Fruit fly (Drosophila melanogaster) Kc167 (cell line): ENCODE results near the gene CG9674.

Source experiments
- Myc ChIP-seq: fragments of >200 bp; optimal IDR thresholded peaks from 2 replicates; lab custom pipeline; 2017; ENCODE audit warnings: missing external identifiers
- Sin3A ChIP-seq: fragments of >200 bp; optimal IDR thresholded peaks from 2 replicates; lab custom pipeline; 2018; ENCODE audit warnings: missing external identifiers
- h ChIP-seq: fragments of >200 bp; optimal IDR thresholded peaks from 3 replicates; lab custom pipeline; 2018; ENCODE audit warnings: missing external identifiers
- insv ChIP-seq: fragments of >200 bp; optimal IDR thresholded peaks from 3 replicates; lab custom pipeline; 2018; ENCODE audit warnings: missing external identifiers
- psq ChIP-seq: fragments of >200 bp; optimal IDR thresholded peaks from 2 replicates; lab custom pipeline; 2017; ENCODE audit warnings: missing external identifiers
- ttk ChIP-seq: sonication (Bioruptor generic); optimal IDR thresholded peaks from 2 replicates; lab custom pipeline; 2017; ENCODE audit warnings: missing external identifiers

CG9674 gene

dm6 chr3L:16829983-16830382 lies 22.5 kb upstream of the CG9674 start:
- TF ChIP-seq ttk (lab: Kevin White, UChicago), result no peak
- TF ChIP-seq Myc, result no peak
- no peak for TF ChIP-seq h (lab: Kevin White, UChicago)
- TF ChIP-seq insv, result no peak
- TF ChIP-seq psq (lab: Kevin White, UChicago), result no peak
- no peak for TF ChIP-seq Sin3A (lab: Kevin White, UChicago)

DNA sequence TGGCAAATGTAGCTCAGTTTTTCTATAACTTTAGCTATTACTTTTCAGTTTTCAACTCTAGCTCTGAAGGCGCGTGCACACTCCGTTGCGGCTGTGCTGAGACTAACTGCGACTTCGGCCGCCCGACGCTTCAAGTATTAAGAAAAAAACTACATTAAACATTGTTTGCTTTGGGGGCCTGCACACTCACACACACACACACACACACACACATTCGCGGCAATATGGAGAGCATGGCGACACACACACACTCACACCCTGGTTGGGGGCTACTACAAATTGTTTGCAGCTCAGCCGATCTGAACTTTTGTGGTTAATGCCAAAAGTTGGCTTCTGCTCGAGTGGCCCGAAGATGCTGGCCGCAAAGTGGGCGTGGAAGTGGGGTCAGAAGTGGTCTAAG lies 21.4 kb upstream of the CG9674 start, which contains the start of gene CG13024:
CG13024 (minus strand) TSS at position 108 of the 400 bp plus-strand sequence.
- TF ChIP-seq Sin3A (lab: Kevin White, UChicago) (no peak), psq (lab: Kevin White, UChicago) (no peak), h (lab: Kevin White, UChicago) (no peak), Myc (no peak), insv (no peak), ttk (lab: Kevin White, UChicago) (no peak)

dm6 chr3L:16825195-16825594 lies 17.7 kb upstream of the CG9674 start:
- no peak for TF ChIP-seq Myc
- TF ChIP-seq ttk (lab: Kevin White, UChicago), result no peak
- TF ChIP-seq insv, result no peak
- no peak for TF ChIP-seq h (lab: Kevin White, UChicago)
- TF ChIP-seq psq (lab: Kevin White, UChicago), result no peak
- TF ChIP-seq Sin3A (lab: Kevin White, UChicago), result no peak

DNA sequence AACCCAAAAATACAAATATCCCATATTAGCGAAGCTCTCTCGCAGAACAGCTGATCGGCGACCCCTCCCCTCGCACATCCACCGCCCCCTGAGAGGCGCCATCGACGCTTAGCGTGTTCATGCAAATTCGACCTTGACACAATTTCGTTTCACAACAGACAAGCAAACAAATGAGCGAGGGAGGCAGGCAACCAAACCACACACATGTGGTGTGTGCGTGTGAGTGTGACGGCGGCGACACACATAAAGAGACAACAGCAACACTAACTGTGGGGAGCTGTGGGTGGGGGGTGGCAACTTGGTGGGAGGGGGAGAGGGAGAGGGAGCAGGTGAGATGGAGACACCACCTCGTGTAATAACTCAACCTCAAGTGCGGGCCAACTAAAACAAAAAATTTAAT lies 17.2 kb upstream of the CG9674 start:
- TF ChIP-seq h (lab: Kevin White, UChicago), result no peak
- no peak for TF ChIP-seq Sin3A (lab: Kevin White, UChicago)
- no peak for TF ChIP-seq psq (lab: Kevin White, UChicago)
- no peak for TF ChIP-seq insv
- TF ChIP-seq Myc, result no peak
- TF ChIP-seq ttk (lab: Kevin White, UChicago), result no peak

dm6 chr3L:16818063-16818462 lies 10.5 kb upstream of the CG9674 start:
- no peak for TF ChIP-seq h (lab: Kevin White, UChicago)
- TF ChIP-seq ttk (lab: Kevin White, UChicago), result no peak
- TF ChIP-seq insv, result no peak
- TF ChIP-seq Myc, result no peak
- TF ChIP-seq psq (lab: Kevin White, UChicago), result no peak
- TF ChIP-seq Sin3A (lab: Kevin White, UChicago), result no peak

DNA sequence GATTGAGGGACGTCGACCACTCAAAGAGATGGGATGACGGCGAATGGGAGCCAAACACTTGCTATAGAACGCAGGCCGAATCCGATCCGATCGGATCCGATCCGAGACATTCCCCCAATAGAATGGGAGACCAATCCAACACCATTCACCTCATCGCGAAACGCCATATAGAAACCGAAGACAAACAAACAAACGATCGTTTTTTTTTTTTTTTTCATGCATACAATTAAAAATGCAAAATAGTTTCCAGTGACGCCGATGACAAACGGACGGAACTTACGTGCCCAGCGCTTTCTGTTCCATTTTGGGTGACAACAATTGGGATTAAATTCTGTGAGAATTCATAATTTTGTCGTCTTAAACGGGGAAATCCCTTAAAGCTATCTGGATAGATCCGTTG lies 6.5 kb upstream of the CG9674 start:
- no peak for TF ChIP-seq insv

DNA sequence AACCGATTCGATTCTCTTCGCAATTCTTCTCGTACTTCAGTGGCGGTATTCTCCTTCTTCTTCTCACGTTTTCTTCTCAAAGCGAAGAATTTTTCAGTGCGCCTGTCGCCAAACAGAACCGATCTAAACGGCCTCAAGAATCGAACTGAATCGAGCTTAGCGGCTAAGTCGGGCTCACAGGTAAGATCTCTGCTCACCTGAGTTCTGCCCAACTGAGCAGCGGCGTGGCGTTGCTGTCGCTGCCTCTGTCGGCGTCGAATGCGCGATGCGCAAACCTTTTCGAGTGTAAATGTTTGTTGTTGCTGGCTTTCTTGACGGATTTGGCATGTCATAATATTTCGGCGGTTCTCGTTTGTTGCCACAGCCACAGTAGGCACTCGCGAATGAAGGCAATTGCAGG lies 4.4 kb upstream of the CG9674 start:
- TF ChIP-seq psq (lab: Kevin White, UChicago) (no peak), ttk (lab: Kevin White, UChicago) (no peak), Sin3A (lab: Kevin White, UChicago) (no peak), Myc (no peak), h (lab: Kevin White, UChicago) (no peak), insv (no peak)

dm6 chr3L:16810512-16810911 lies 3.0 kb upstream of the CG9674 start:
- no peak for TF ChIP-seq h (lab: Kevin White, UChicago)
- no peak for TF ChIP-seq insv
- no peak for TF ChIP-seq ttk (lab: Kevin White, UChicago)
- TF ChIP-seq Sin3A (lab: Kevin White, UChicago), result no peak
- no peak for TF ChIP-seq psq (lab: Kevin White, UChicago)
- TF ChIP-seq Myc, result no peak

DNA sequence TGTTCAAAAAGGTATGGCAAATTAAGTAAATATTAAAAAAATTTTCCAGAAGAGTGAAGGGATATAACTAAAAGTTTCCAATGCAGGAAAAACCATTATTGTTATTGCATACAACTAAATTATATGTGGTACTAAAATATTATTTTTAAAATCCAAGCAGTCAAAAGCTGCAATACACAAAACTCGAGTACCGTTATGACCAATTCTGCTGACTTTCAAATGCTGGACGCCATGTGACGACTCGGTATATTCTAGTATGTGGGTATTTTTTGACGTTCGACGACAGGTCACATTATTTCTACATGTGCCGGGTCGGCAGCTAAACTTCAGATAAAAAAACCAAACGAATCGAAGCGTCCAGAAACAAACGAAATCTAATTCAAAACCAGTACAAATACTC lies 608 bp upstream of the CG9674 start:
- no peak for TF ChIP-seq psq (lab: Kevin White, UChicago)
- no peak for TF ChIP-seq Myc
- no peak for TF ChIP-seq h (lab: Kevin White, UChicago)
- TF ChIP-seq insv, result no peak
- TF ChIP-seq Sin3A (lab: Kevin White, UChicago), result no peak
- TF ChIP-seq ttk (lab: Kevin White, UChicago), result no peak

- no peak for TF ChIP-seq insv
- no peak for TF ChIP-seq Myc
- TF ChIP-seq h (lab: Kevin White, UChicago), result no peak
- no peak for TF ChIP-seq Sin3A (lab: Kevin White, UChicago)
- TF ChIP-seq ttk (lab: Kevin White, UChicago), result no peak
Measured at dm6 chr3L:16806823-16807325, 657 bp downstream of the CG9674 start.

- TF ChIP-seq ttk (lab: Kevin White, UChicago) (no peak), h (lab: Kevin White, UChicago) (no peak), Sin3A (lab: Kevin White, UChicago) (no peak), insv (no peak), psq (lab: Kevin White, UChicago) (no peak), Myc (no peak)
Measured at dm6 chr3L:16805806-16806719, 1.5 kb downstream of the CG9674 start.

DNA sequence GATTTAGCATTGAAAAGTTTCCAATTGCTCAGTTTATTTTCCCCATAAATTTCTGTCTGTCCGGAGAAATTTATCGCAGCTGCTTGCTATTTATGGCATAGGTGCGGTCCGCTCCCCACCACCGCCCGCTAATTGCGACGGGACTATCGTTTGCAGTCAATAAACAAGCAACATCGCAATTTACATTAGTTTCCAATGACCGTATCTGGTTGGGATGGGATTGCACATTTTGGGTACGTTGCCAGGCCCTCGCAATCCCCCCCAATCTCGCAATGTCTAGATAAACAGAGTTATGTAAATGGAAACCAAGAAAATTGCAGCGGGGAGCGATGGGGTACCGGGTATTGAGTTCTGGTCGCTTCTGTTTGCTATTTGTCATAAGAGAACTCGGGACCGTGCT lies 2.9 kb downstream of the CG9674 start, which contains the start of gene nudC:
nudC (plus strand) TSS at position 368 of the 400 bp plus-strand sequence.
- TF ChIP-seq Sin3A (lab: Kevin White, UChicago) (no peak), ttk (lab: Kevin White, UChicago) (no peak), insv (no peak), Myc (no peak), h (lab: Kevin White, UChicago) (no peak), psq (lab: Kevin White, UChicago) (no peak)
